Worm (Caenorhabditis elegans): ENCODE measurements around the gene slc-17.1.

ce11 chrX:17413868-17414267 is 50.8 kb downstream of the slc-17.1 start, which contains the start of gene crb-1:
- TF ChIP-seq ceh-58 (GFP tag; IDR thresholded peaks at IDR 0.05) (no peak), ztf-25 (GFP tag; IDR thresholded peaks at IDR 0.05) (no peak), madf-10 (tag; optimal IDR thresholded peaks at IDR 0.05) (no peak), die-1 (tag; optimal IDR thresholded peaks at IDR 0.05) (no peak), pbrm-1 (GFP tag; IDR thresholded peaks at IDR 0.05) (no peak)

All from whole organism, young adult.